Fruit fly (Drosophila melanogaster) whole organism, embryonic: Measurements from ENCODE around the gene CG42399.

Experiments
- Abd-B ChIP-seq: fragments of 200-800 bp; sonication (Bioruptor generic); optimal IDR thresholded peaks from 2 replicates; lab custom pipeline; 2018; ENCODE audit warnings: missing biosample characterization, mild to moderate bottlenecking, missing genetic modification characterization, moderate library complexity
- CG10543 ChIP-seq: fragments of 200-800 bp; sonication (Bioruptor generic); optimal IDR thresholded peaks from 3 replicates; lab custom pipeline; 2017; ENCODE audit warnings: missing biosample characterization, mild to moderate bottlenecking, missing genetic modification characterization, moderate library complexity
- CG11085 ChIP-seq: fragments of 200-800 bp; sonication (Bioruptor generic); IDR thresholded peaks from 2 replicates; pipeline ENCODE4 v1.3.6; 2022; ENCODE audit warnings: missing biosample characterization, missing genetic modification characterization
- CG11504 ChIP-seq: fragments of 200-800 bp; sonication (Bioruptor generic); optimal IDR thresholded peaks from 3 replicates; lab custom pipeline; 2019; ENCODE audit warnings: missing biosample characterization, mild to moderate bottlenecking, missing genetic modification characterization, moderate library complexity
- CG11695 ChIP-seq: fragments of 200-800 bp; sonication (Bioruptor generic); IDR thresholded peaks from 3 replicates; pipeline ENCODE4 v1.3.6; 2022; ENCODE audit warnings: missing biosample characterization, missing genetic modification characterization
- CG11696 ChIP-seq: fragments of 200-800 bp; sonication (Bioruptor generic); IDR thresholded peaks from 2 replicates; pipeline ENCODE4 v1.3.6; 2022; ENCODE audit warnings: missing biosample characterization, missing genetic modification characterization
- CG12236 ChIP-seq: fragments of 200-800 bp; sonication (Bioruptor generic); optimal IDR thresholded peaks from 2 replicates; lab custom pipeline; 2016; ENCODE audit warnings: missing biosample characterization, missing genetic modification characterization
- CG12299 ChIP-seq: fragments of 200-800 bp; sonication (Bioruptor generic); optimal IDR thresholded peaks from 2 replicates; lab custom pipeline; 2018; ENCODE audit warnings: missing biosample characterization, mild to moderate bottlenecking, missing genetic modification characterization
- CG12659 ChIP-seq: fragments of 200-800 bp; sonication (Bioruptor generic); optimal IDR thresholded peaks from 3 replicates; lab custom pipeline; 2017; ENCODE audit warnings: mild to moderate bottlenecking, missing biosample characterization, missing genetic modification reagents, missing genetic modification characterization
- CG13424 ChIP-seq: fragments of 200-800 bp; sonication (Bioruptor generic); optimal IDR thresholded peaks from 2 replicates; lab custom pipeline; 2019; ENCODE audit warnings: missing biosample characterization, mild to moderate bottlenecking, missing genetic modification characterization, moderate library complexity
- CG15073 ChIP-seq: fragments of 200-800 bp; sonication (Bioruptor generic); optimal IDR thresholded peaks from 2 replicates; lab custom pipeline; 2016; ENCODE audit warnings: missing biosample characterization, missing genetic modification characterization
- CG17612 ChIP-seq: fragments of 200-800 bp; sonication (Bioruptor generic); IDR thresholded peaks from 2 replicates; pipeline ENCODE4 v1.3.6; 2022; ENCODE audit warnings: missing biosample characterization, missing genetic modification characterization
- CG17912 ChIP-seq: fragments of 200-800 bp; sonication (Bioruptor generic); optimal IDR thresholded peaks from 2 replicates; lab custom pipeline; 2018; ENCODE audit warnings: missing biosample characterization, mild to moderate bottlenecking, missing genetic modification characterization
- CG2120 ChIP-seq: fragments of 200-800 bp; sonication (Bioruptor generic); optimal IDR thresholded peaks from 3 replicates; lab custom pipeline; 2016; ENCODE audit warnings: missing biosample characterization, missing genetic modification characterization
- CG32772 ChIP-seq: fragments of 200-800 bp; sonication (Bioruptor generic); IDR thresholded peaks from 2 replicates; pipeline ENCODE4 v1.3.6; 2022; ENCODE audit warnings: missing biosample characterization, missing genetic modification characterization
- CG3281 ChIP-seq: fragments of 200-800 bp; sonication (Bioruptor generic); optimal IDR thresholded peaks from 3 replicates; lab custom pipeline; 2017; ENCODE audit warnings: missing biosample characterization, mild to moderate bottlenecking, missing genetic modification characterization
- CG33213 ChIP-seq: fragments of 200-800 bp; sonication (Bioruptor generic); optimal IDR thresholded peaks from 3 replicates; lab custom pipeline; 2016; ENCODE audit warnings: missing biosample characterization, missing genetic modification characterization
- CG34376 ChIP-seq: fragments of 200-800 bp; sonication (Bioruptor generic); optimal IDR thresholded peaks from 2 replicates; lab custom pipeline; 2018; ENCODE audit warnings: missing biosample characterization, mild to moderate bottlenecking, missing genetic modification characterization
- CG3847 ChIP-seq: fragments of 200-800 bp; sonication (Bioruptor generic); IDR thresholded peaks from 2 replicates; pipeline ENCODE4 v1.3.6; 2022; ENCODE audit warnings: missing biosample characterization, missing genetic modification characterization
- CG3995 ChIP-seq: fragments of 200-800 bp; sonication (Bioruptor generic); optimal IDR thresholded peaks from 3 replicates; lab custom pipeline; 2016; ENCODE audit warnings: missing biosample characterization, missing genetic modification characterization
- CG4707 ChIP-seq: fragments of 200-800 bp; sonication (Bioruptor generic); optimal IDR thresholded peaks from 2 replicates; lab custom pipeline; 2018; ENCODE audit warnings: missing biosample characterization, mild to moderate bottlenecking, missing genetic modification characterization, moderate library complexity
- CG6791 ChIP-seq: fragments of 200-800 bp; sonication (Bioruptor generic); IDR thresholded peaks from 3 replicates; pipeline ENCODE4 v1.3.6; 2022; ENCODE audit warnings: missing biosample characterization, missing genetic modification characterization; ENCODE audit not compliant: partially characterized antibody
- CG7372 ChIP-seq: fragments of 200-800 bp; sonication (Bioruptor generic); IDR thresholded peaks from 2 replicates; pipeline ENCODE4 v1.3.6; 2022; ENCODE audit warnings: missing biosample characterization, missing genetic modification characterization
- CG7839 ChIP-seq: fragments of 200-800 bp; sonication (Bioruptor generic); optimal IDR thresholded peaks from 3 replicates; lab custom pipeline; 2018; ENCODE audit warnings: missing biosample characterization, mild to moderate bottlenecking, missing genetic modification characterization, moderate library complexity
- HmgD ChIP-seq: fragments of 200-800 bp; sonication (Bioruptor generic); optimal IDR thresholded peaks from 3 replicates; lab custom pipeline; 2016; ENCODE audit warnings: missing biosample characterization, missing genetic modification characterization
- Lim3 ChIP-seq: fragments of 200-800 bp; sonication (Bioruptor generic); IDR thresholded peaks from 2 replicates; pipeline ENCODE4 v1.3.6; 2022; ENCODE audit warnings: missing biosample characterization, missing genetic modification characterization
- MESR4 ChIP-seq: fragments of 200-800 bp; sonication (Bioruptor generic); optimal IDR thresholded peaks from 2 replicates; lab custom pipeline; 2018; ENCODE audit warnings: missing biosample characterization, mild to moderate bottlenecking, missing genetic modification characterization, moderate library complexity
- Med ChIP-seq: fragments of 200-800 bp; sonication (Bioruptor generic); peaks from one replicate; lab custom pipeline; 2016; ENCODE audit warnings: missing biosample characterization, missing genetic modification characterization, mild to moderate bottlenecking, inconsistent platforms, moderate library complexity
- NfI ChIP-seq: fragments of 200-800 bp; sonication (Bioruptor generic); optimal IDR thresholded peaks from 3 replicates; lab custom pipeline; 2018; ENCODE audit warnings: missing biosample characterization, mild to moderate bottlenecking, missing genetic modification characterization, moderate library complexity
- Opbp ChIP-seq: fragments of 200-800 bp; sonication (Bioruptor generic); IDR thresholded peaks from 3 replicates; pipeline ENCODE4 v1.3.6; 2022; ENCODE audit warnings: missing biosample characterization, missing genetic modification characterization; ENCODE audit not compliant: partially characterized antibody
- Side ChIP-seq: fragments of 200-800 bp; sonication (Bioruptor generic); optimal IDR thresholded peaks from 2 replicates; lab custom pipeline; 2016; ENCODE audit warnings: missing biosample characterization, missing genetic modification characterization
- Stat92E ChIP-seq, 3 experiments: fragments of >200 bp in 2 of 3; fragments of 200-800 bp in 1 of 3; sonication (Bioruptor generic) in 1 of 3; optimal IDR thresholded peaks; 2 replicates each; lab custom pipeline; 2017 to 2019; ENCODE audit warnings: missing biosample characterization in 3 of 3, missing genetic modification characterization in 3 of 3, mild to moderate bottlenecking in 1 of 3, moderate library complexity in 1 of 3
- TFAM ChIP-seq: fragments of 200-800 bp; sonication (Bioruptor generic); optimal IDR thresholded peaks from 2 replicates; lab custom pipeline; 2017; ENCODE audit warnings: missing biosample characterization, missing genetic modification characterization, inconsistent platforms
- aop ChIP-seq: fragments of 200-800 bp; sonication (Bioruptor generic); IDR thresholded peaks from 2 replicates; pipeline ENCODE4 v1.3.6; 2022; ENCODE audit warnings: missing biosample characterization, missing genetic modification characterization
- crp ChIP-seq, 2 experiments: fragments of 200-800 bp; sonication (Bioruptor generic); optimal IDR thresholded peaks; 2 replicates in 1 of 2; 3 replicates in 1 of 2; lab custom pipeline; 2017; ENCODE audit warnings: missing biosample characterization in 2 of 2, missing genetic modification characterization in 2 of 2, mild to moderate bottlenecking in 1 of 2, moderate library complexity in 1 of 2
- dmrt99B ChIP-seq: fragments of 200-800 bp; sonication (Bioruptor generic); optimal IDR thresholded peaks from 2 replicates; lab custom pipeline; 2018; ENCODE audit warnings: missing biosample characterization, mild to moderate bottlenecking, missing genetic modification characterization, moderate library complexity
- dpn ChIP-seq, 2 experiments: fragments of 200-800 bp; sonication (Bioruptor generic); optimal IDR thresholded peaks; 3 replicates each; lab custom pipeline; 2016; ENCODE audit warnings: missing biosample characterization in 2 of 2, missing genetic modification characterization in 2 of 2
- ems ChIP-seq: fragments of 200-800 bp; sonication (Bioruptor generic); optimal IDR thresholded peaks from 3 replicates; lab custom pipeline; 2016; ENCODE audit warnings: missing biosample characterization, missing genetic modification characterization
- gcm2 ChIP-seq: fragments of 200-800 bp; sonication (Bioruptor generic); optimal IDR thresholded peaks from 2 replicates; lab custom pipeline; 2016; ENCODE audit warnings: missing biosample characterization, missing genetic modification characterization
- insv ChIP-seq, 2 experiments: fragments of 200-800 bp; sonication (Bioruptor generic); optimal IDR thresholded peaks; 3 replicates each; lab custom pipeline; 2016 to 2018; ENCODE audit warnings: missing biosample characterization in 2 of 2, missing genetic modification characterization in 2 of 2
- kni ChIP-seq: fragments of 200-800 bp; sonication (Bioruptor generic); optimal IDR thresholded peaks from 3 replicates; lab custom pipeline; 2017; ENCODE audit warnings: mild to moderate bottlenecking, missing biosample characterization, missing genetic modification reagents, missing genetic modification characterization
- nom ChIP-seq: fragments of 200-800 bp; sonication (Bioruptor generic); optimal IDR thresholded peaks from 2 replicates; lab custom pipeline; 2017; ENCODE audit warnings: missing biosample characterization, missing genetic modification characterization, mild to moderate bottlenecking, moderate library complexity, missing genetic modification reagents
- org-1 ChIP-seq: fragments of 200-800 bp; sonication (Bioruptor generic); optimal IDR thresholded peaks from 2 replicates; lab custom pipeline; 2017; ENCODE audit warnings: missing biosample characterization, missing genetic modification characterization
- pros ChIP-seq: fragments of 200-800 bp; sonication (Bioruptor generic); optimal IDR thresholded peaks from 3 replicates; lab custom pipeline; 2019; ENCODE audit warnings: missing biosample characterization, mild to moderate bottlenecking, missing genetic modification characterization, moderate library complexity
- ranshi ChIP-seq: fragments of 200-800 bp; sonication (Bioruptor generic); IDR thresholded peaks from 2 replicates; pipeline ENCODE4 v1.3.6; 2022; ENCODE audit warnings: missing biosample characterization, missing genetic modification characterization
- run ChIP-seq: fragments of 200-800 bp; sonication (Bioruptor generic); optimal IDR thresholded peaks from 3 replicates; lab custom pipeline; 2018; ENCODE audit warnings: missing biosample characterization, mild to moderate bottlenecking, missing genetic modification characterization
- sens ChIP-seq: fragments of 200-800 bp; sonication (Bioruptor generic); peaks from one replicate; lab custom pipeline; 2016; ENCODE audit warnings: missing biosample characterization, missing genetic modification characterization
- unpg ChIP-seq: fragments of 200-800 bp; sonication (Bioruptor generic); optimal IDR thresholded peaks from 3 replicates; lab custom pipeline; 2018; ENCODE audit warnings: missing biosample characterization, mild to moderate bottlenecking, missing genetic modification characterization, moderate library complexity
- zfh1 ChIP-seq: fragments of 200-800 bp; sonication (Bioruptor generic); IDR thresholded peaks from 3 replicates; pipeline ENCODE4 v1.3.6; 2022; ENCODE audit warnings: missing biosample characterization, missing genetic modification characterization

Gene CG42399

DNA sequence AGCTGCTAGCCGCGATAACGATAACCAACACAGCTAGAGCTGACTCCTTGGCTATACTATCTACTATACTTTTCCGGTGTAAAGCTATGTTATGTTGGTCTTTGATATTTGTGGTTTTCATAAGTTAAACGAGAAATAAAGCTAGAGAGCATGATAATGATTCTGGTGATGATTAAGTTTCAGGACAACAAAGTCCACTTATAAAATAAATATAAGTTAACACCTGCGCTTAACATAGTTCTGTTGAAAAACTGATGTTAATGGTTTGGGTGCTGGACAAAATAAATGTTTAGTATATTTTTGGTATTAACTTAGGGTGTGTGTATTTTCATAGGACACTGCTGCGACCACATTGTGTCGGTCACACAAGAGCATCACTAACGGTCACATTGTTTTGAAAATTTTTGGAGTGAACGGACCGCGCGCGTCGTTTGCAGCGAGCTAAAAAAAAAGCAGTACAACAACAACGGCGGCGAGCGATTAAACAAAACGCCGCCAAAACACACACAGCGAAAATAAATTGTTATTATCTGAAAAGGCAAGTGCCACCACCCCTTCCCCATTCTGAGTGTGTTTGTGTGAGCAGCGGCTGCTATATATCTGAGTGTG is 5.7 kb upstream of the CG42399 start, which contains the start of the genes CG33635 and spen (continued):
- peak; percentile 72 for TF ChIP-seq nom (GFP tag; lab: Kevin White, UChicago)
- TF ChIP-seq CG33213 = peak; percentile 65
- TF ChIP-seq CG32772 (GFP tag; lab: Robert Waterston, UW) = no peak
- no peak for TF ChIP-seq Lim3 (GFP tag; lab: Robert Waterston, UW)
- TF ChIP-seq CG11085 (GFP tag; lab: Robert Waterston, UW) = no peak
- TF ChIP-seq CG15073 = no peak
- TF ChIP-seq TFAM (GFP tag; lab: Kevin White, UChicago) = no peak
- peak; percentile 9 for TF ChIP-seq CG13424 (tag; lab: Kevin White, UChicago)
- TF ChIP-seq CG3281 (GFP tag; lab: Kevin White, UChicago) = peak; percentile 46
- TF ChIP-seq Side (GFP tag; lab: Kevin White, UChicago) = peak; percentile 30
- TF ChIP-seq CG17912 (GFP tag; lab: Kevin White, UChicago) = peak; percentile 79
- peak; percentile 25 for TF ChIP-seq CG4707 (GFP tag; lab: Kevin White, UChicago)
- no peak for TF ChIP-seq zfh1 (GFP tag; lab: Robert Waterston, UW)
- no peak for TF ChIP-seq CG11695
- TF ChIP-seq CG17612 (GFP tag; lab: Robert Waterston, UW) = no peak
- TF ChIP-seq CG3847 (GFP tag; lab: Robert Waterston, UW) = no peak
- peak; percentile 47 for TF ChIP-seq HmgD
- TF ChIP-seq ems = peak; percentile 37
- TF ChIP-seq CG10543 (GFP tag; lab: Kevin White, UChicago) = peak; percentile 78
- TF ChIP-seq pros (GFP tag; lab: Kevin White, UChicago) = peak; percentile 59
- TF ChIP-seq CG12659 (GFP tag; lab: Kevin White, UChicago) = peak; percentile 83
- peak in 1 of 2 experiments; percentile 39 for TF ChIP-seq crp (GFP tag; optimal IDR thresholded peaks at IDR 0.05; lab: Kevin White, UChicago)
- TF ChIP-seq MESR4 (GFP tag; lab: Kevin White, UChicago) = peak; percentile 26
- no peak for TF ChIP-seq CG6791 (GFP tag; lab: Robert Waterston, UW)
- peak; percentile 62 for TF ChIP-seq CG11504 (tag; lab: Kevin White, UChicago)
- peak in 1 of 2 experiments; percentile 48 for TF ChIP-seq insv (GFP tag; optimal IDR thresholded peaks at IDR 0.05; lab: Kevin White, UChicago)
- TF ChIP-seq CG2120 = peak; percentile 34
- peak; percentile 28 for TF ChIP-seq unpg (GFP tag; lab: Kevin White, UChicago)
- TF ChIP-seq CG34376 (GFP tag; lab: Kevin White, UChicago) = peak; percentile 88
- no peak for TF ChIP-seq Opbp
- no peak for TF ChIP-seq CG7372 (GFP tag; lab: Robert Waterston, UW)
- TF ChIP-seq gcm2 = no peak
- peak; percentile 44 for TF ChIP-seq org-1 (GFP tag; lab: Kevin White, UChicago)
- TF ChIP-seq CG11696 (GFP tag; lab: Robert Waterston, UW) = no peak
- peak; percentile 11 for TF ChIP-seq NfI (GFP tag; lab: Kevin White, UChicago)
- peak; percentile 66 for TF ChIP-seq run (tag; lab: Kevin White, UChicago)
- peak; percentile 55 for TF ChIP-seq CG12299 (tag; lab: Kevin White, UChicago)
- TF ChIP-seq Med = peak; percentile 86
- TF ChIP-seq dpn (GFP tag; optimal IDR thresholded peaks at IDR 0.05; lab: Kevin White, UChicago) = peak in 1 of 2 experiments; percentile 33
- peak; percentile 80 for TF ChIP-seq sens (GFP tag; lab: Kevin White, UChicago)
- no peak for TF ChIP-seq CG3995 (GFP tag; lab: Kevin White, UChicago)
- peak; percentile 66 for TF ChIP-seq kni (GFP tag; lab: Kevin White, UChicago)
- no peak for TF ChIP-seq Abd-B (GFP tag; lab: Kevin White, UChicago)
- peak in 1 of 3 experiments; percentile 37 for TF ChIP-seq Stat92E (GFP tag; optimal IDR thresholded peaks at IDR 0.05; lab: Kevin White, UChicago)
- peak; percentile 4 for TF ChIP-seq CG7839 (tag; lab: Kevin White, UChicago)
- no peak for TF ChIP-seq ranshi (GFP tag; lab: Robert Waterston, UW)
- no peak for TF ChIP-seq dmrt99B (tag; lab: Kevin White, UChicago)
- no peak for TF ChIP-seq CG12236
- no peak for TF ChIP-seq aop (GFP tag; lab: Robert Waterston, UW)
